Fruit fly (Drosophila melanogaster): ENCODE data around the gene CG34298.

dm6 chr3R:30014480-30014879 lies 14.9 kb downstream of the CG34298 start:
- TF ChIP-seq Snoo (tag; optimal IDR thresholded peaks at IDR 0.05): no peak
- no peak for TF ChIP-seq D1 (tag; optimal IDR thresholded peaks at IDR 0.05)
- TF ChIP-seq CG17806 (tag; optimal IDR thresholded peaks at IDR 0.05): no peak
- no peak for TF ChIP-seq fd96Ca (GFP tag; IDR thresholded peaks at IDR 0.05)
- TF ChIP-seq CG14655 (GFP tag; optimal IDR thresholded peaks at IDR 0.05): no peak
- no peak for TF ChIP-seq CG8301 (tag; optimal IDR thresholded peaks at IDR 0.05)
- no peak for TF ChIP-seq rn (GFP tag; IDR thresholded peaks at IDR 0.05)

All from whole organism, pupa.